Fruit fly (Drosophila melanogaster) whole organism, embryonic: Measurements from ENCODE around the gene ocn.
A peak's percentile ranks its signal among the peaks of the same experiment; 100 is the strongest.

Experiments used
- Abd-B ChIP-seq: fragments of 200-800 bp; sonication (Bioruptor generic); optimal IDR thresholded peaks from 2 replicates; lab custom pipeline; 2018; ENCODE audit warnings: missing biosample characterization, mild to moderate bottlenecking, missing genetic modification characterization, moderate library complexity
- B-H2 ChIP-seq: fragments of 200-800 bp; sonication (Bioruptor generic); optimal IDR thresholded peaks from 2 replicates; lab custom pipeline; 2018; ENCODE audit warnings: missing biosample characterization, mild to moderate bottlenecking, missing genetic modification characterization
- CG10267 ChIP-seq: fragments of 200-800 bp; sonication (Bioruptor generic); optimal IDR thresholded peaks from 2 replicates; lab custom pipeline; 2018; ENCODE audit warnings: missing biosample characterization, mild to moderate bottlenecking, missing genetic modification characterization, moderate library complexity
- CG10654 ChIP-seq: fragments of 200-800 bp; sonication (Bioruptor generic); optimal IDR thresholded peaks from 2 replicates; lab custom pipeline; 2016; ENCODE audit warnings: missing biosample characterization, missing genetic modification characterization
- CG12659 ChIP-seq: fragments of 200-800 bp; sonication (Bioruptor generic); optimal IDR thresholded peaks from 3 replicates; lab custom pipeline; 2017; ENCODE audit warnings: mild to moderate bottlenecking, missing biosample characterization, missing genetic modification reagents, missing genetic modification characterization
- CG1647 ChIP-seq: fragments of 200-800 bp; sonication (Bioruptor generic); optimal IDR thresholded peaks from 3 replicates; lab custom pipeline; 2016; ENCODE audit warnings: missing biosample characterization, missing genetic modification characterization
- CG17359 ChIP-seq: fragments of 200-800 bp; sonication (Bioruptor generic); optimal IDR thresholded peaks from 3 replicates; lab custom pipeline; 2018; ENCODE audit warnings: missing biosample characterization, mild to moderate bottlenecking, missing genetic modification characterization, moderate library complexity
- CG17829 ChIP-seq: fragments of 200-800 bp; optimal IDR thresholded peaks from 2 replicates; lab custom pipeline; 2019; ENCODE audit warnings: missing biosample characterization, mild to moderate bottlenecking, missing genetic modification characterization, moderate library complexity
- CG1792 ChIP-seq: fragments of 200-800 bp; sonication (Bioruptor generic); optimal IDR thresholded peaks from 2 replicates; lab custom pipeline; 2016; ENCODE audit warnings: missing biosample characterization, missing genetic modification characterization
- CG2712 ChIP-seq: fragments of 200-800 bp; optimal IDR thresholded peaks from 3 replicates; lab custom pipeline; 2019; ENCODE audit warnings: missing biosample characterization, mild to moderate bottlenecking, missing genetic modification characterization, moderate library complexity
- CG31441 ChIP-seq: fragments of 200-800 bp; sonication (Bioruptor generic); IDR thresholded peaks from 2 replicates; pipeline ENCODE4 v1.3.6; 2022; ENCODE audit warnings: missing biosample characterization, missing genetic modification characterization
- CG6791 ChIP-seq: fragments of 200-800 bp; sonication (Bioruptor generic); IDR thresholded peaks from 3 replicates; pipeline ENCODE4 v1.3.6; 2022; ENCODE audit warnings: missing biosample characterization, missing genetic modification characterization; ENCODE audit not compliant: partially characterized antibody
- CG6854 ChIP-seq: fragments of 200-800 bp; sonication (Bioruptor generic); optimal IDR thresholded peaks from 3 replicates; lab custom pipeline; 2017; ENCODE audit warnings: missing biosample characterization, mild to moderate bottlenecking, missing genetic modification characterization
- CG7271 ChIP-seq: fragments of 200-800 bp; sonication (Bioruptor generic); optimal IDR thresholded peaks from 2 replicates; lab custom pipeline; 2018; ENCODE audit warnings: missing biosample characterization, mild to moderate bottlenecking, missing genetic modification characterization, moderate library complexity
- CG7963 ChIP-seq: fragments of 200-800 bp; sonication (Bioruptor generic); IDR thresholded peaks from 3 replicates; pipeline ENCODE4 v1.3.6; 2022; ENCODE audit warnings: missing biosample characterization, missing genetic modification characterization; ENCODE audit not compliant: partially characterized antibody
- CTCF ChIP-seq: fragments of 200-800 bp; sonication (Bioruptor generic); optimal IDR thresholded peaks from 2 replicates; lab custom pipeline; 2017; ENCODE audit warnings: missing biosample characterization, mild to moderate bottlenecking, missing genetic modification characterization, moderate library complexity
- E2f2 ChIP-seq: fragments of 200-800 bp; sonication (Bioruptor generic); IDR thresholded peaks from 2 replicates; pipeline ENCODE4 v1.3.6; 2022; ENCODE audit warnings: missing biosample characterization, missing genetic modification characterization
- Ets97D ChIP-seq: fragments of 200-800 bp; sonication (Bioruptor generic); optimal IDR thresholded peaks from 3 replicates; lab custom pipeline; 2016; ENCODE audit warnings: missing biosample characterization, missing genetic modification characterization
- HmgD ChIP-seq: fragments of 200-800 bp; sonication (Bioruptor generic); optimal IDR thresholded peaks from 3 replicates; lab custom pipeline; 2016; ENCODE audit warnings: missing biosample characterization, missing genetic modification characterization
- Lhr ChIP-seq: fragments of 200-800 bp; sonication (Bioruptor generic); optimal IDR thresholded peaks from 3 replicates; lab custom pipeline; 2017; ENCODE audit warnings: mild to moderate bottlenecking, missing biosample characterization, missing genetic modification reagents, missing genetic modification characterization
- MESR4 ChIP-seq: fragments of 200-800 bp; sonication (Bioruptor generic); optimal IDR thresholded peaks from 2 replicates; lab custom pipeline; 2018; ENCODE audit warnings: missing biosample characterization, mild to moderate bottlenecking, missing genetic modification characterization, moderate library complexity
- Mad ChIP-seq: fragments of 200-800 bp; sonication (Bioruptor generic); optimal IDR thresholded peaks from 2 replicates; lab custom pipeline; 2016; ENCODE audit warnings: missing biosample characterization, missing genetic modification characterization
- Nf-YC ChIP-seq: fragments of 200-800 bp; optimal IDR thresholded peaks from 3 replicates; lab custom pipeline; 2019; ENCODE audit warnings: missing biosample characterization, mild to moderate bottlenecking, missing genetic modification characterization, moderate library complexity
- NfI ChIP-seq: fragments of 200-800 bp; sonication (Bioruptor generic); optimal IDR thresholded peaks from 3 replicates; lab custom pipeline; 2018; ENCODE audit warnings: missing biosample characterization, mild to moderate bottlenecking, missing genetic modification characterization, moderate library complexity
- Rfx ChIP-seq: fragments of 200-800 bp; sonication (Bioruptor generic); IDR thresholded peaks from 2 replicates; pipeline ENCODE4 v1.3.6; 2022; ENCODE audit warnings: missing biosample characterization, missing genetic modification characterization
- Scr ChIP-seq: fragments of 200-800 bp; sonication (Bioruptor generic); IDR thresholded peaks from 2 replicates; pipeline ENCODE4 v1.3.6; 2022; ENCODE audit warnings: missing biosample characterization, missing genetic modification characterization; ENCODE audit not compliant: partially characterized antibody
- Sry-β ChIP-seq: fragments of 200-800 bp; sonication (Bioruptor generic); optimal IDR thresholded peaks from 2 replicates; lab custom pipeline; 2018; ENCODE audit warnings: missing biosample characterization, mild to moderate bottlenecking, missing genetic modification characterization, moderate library complexity
- Sry-δ ChIP-seq: fragments of 200-800 bp; sonication (Bioruptor generic); optimal IDR thresholded peaks from 2 replicates; lab custom pipeline; 2016; ENCODE audit warnings: missing biosample characterization, missing genetic modification characterization
- Stat92E ChIP-seq, 3 experiments: fragments of >200 bp in 2 of 3; fragments of 200-800 bp in 1 of 3; sonication (Bioruptor generic) in 1 of 3; optimal IDR thresholded peaks; 2 replicates each; lab custom pipeline; 2017 to 2019; ENCODE audit warnings: missing biosample characterization in 3 of 3, missing genetic modification characterization in 3 of 3, mild to moderate bottlenecking in 1 of 3, moderate library complexity in 1 of 3
- YL-1 ChIP-seq: fragments of 200-800 bp; sonication (Bioruptor generic); optimal IDR thresholded peaks from 3 replicates; lab custom pipeline; 2017; ENCODE audit warnings: missing biosample characterization, mild to moderate bottlenecking, missing genetic modification characterization
- bbx ChIP-seq: fragments of 200-800 bp; sonication (Bioruptor generic); IDR thresholded peaks from 2 replicates; pipeline ENCODE4 v1.3.6; 2022; ENCODE audit warnings: missing biosample characterization, missing genetic modification characterization; ENCODE audit not compliant: partially characterized antibody
- ci ChIP-seq: fragments of 200-800 bp; sonication (Bioruptor generic); IDR thresholded peaks from 3 replicates; pipeline ENCODE4 v1.3.6; 2022; ENCODE audit warnings: missing biosample characterization, missing genetic modification characterization
- crol ChIP-seq: fragments of 200-800 bp; sonication (Bioruptor generic); IDR thresholded peaks from 2 replicates; pipeline ENCODE4 v1.3.6; 2022; ENCODE audit warnings: missing biosample characterization, missing genetic modification characterization
- ftz-f1 ChIP-seq: fragments of 200-800 bp; sonication (Bioruptor generic); optimal IDR thresholded peaks from 2 replicates; lab custom pipeline; 2016; ENCODE audit warnings: missing biosample characterization, missing genetic modification characterization
- gfzf ChIP-seq: fragments of 200-800 bp; sonication (Bioruptor generic); optimal IDR thresholded peaks from 2 replicates; lab custom pipeline; 2016; ENCODE audit warnings: missing biosample characterization, mild to moderate bottlenecking, missing genetic modification characterization, moderate library complexity
- her ChIP-seq: fragments of 200-800 bp; sonication (Bioruptor generic); optimal IDR thresholded peaks from 2 replicates; lab custom pipeline; 2016; ENCODE audit warnings: missing biosample characterization, missing genetic modification characterization
- jumu ChIP-seq: fragments of 200-800 bp; sonication (Bioruptor generic); optimal IDR thresholded peaks from 3 replicates; lab custom pipeline; 2016; ENCODE audit warnings: missing biosample characterization, missing genetic modification characterization
- lab ChIP-seq: fragments of 200-800 bp; sonication (Bioruptor generic); optimal IDR thresholded peaks from 3 replicates; lab custom pipeline; 2017; ENCODE audit warnings: missing biosample characterization, missing genetic modification characterization, mild to moderate bottlenecking, moderate library complexity, missing genetic modification reagents
- nmo ChIP-seq: fragments of 200-800 bp; sonication (Bioruptor generic); optimal IDR thresholded peaks from 2 replicates; lab custom pipeline; 2018; ENCODE audit warnings: missing biosample characterization, mild to moderate bottlenecking, missing genetic modification characterization, moderate library complexity
- odd ChIP-seq: fragments of 200-800 bp; sonication (Bioruptor generic); optimal IDR thresholded peaks from 2 replicates; lab custom pipeline; 2017; ENCODE audit warnings: missing biosample characterization, mild to moderate bottlenecking, missing genetic modification characterization
- pfk ChIP-seq: fragments of 200-800 bp; sonication (Bioruptor generic); optimal IDR thresholded peaks from 2 replicates; lab custom pipeline; 2018; ENCODE audit warnings: missing biosample characterization, mild to moderate bottlenecking, missing genetic modification characterization, moderate library complexity
- phol ChIP-seq: fragments of 200-800 bp; sonication (Bioruptor generic); optimal IDR thresholded peaks from 3 replicates; lab custom pipeline; 2018; ENCODE audit warnings: missing biosample characterization, mild to moderate bottlenecking, missing genetic modification characterization, moderate library complexity
- pzg ChIP-seq: fragments of 200-800 bp; sonication (Bioruptor generic); optimal IDR thresholded peaks from 3 replicates; lab custom pipeline; 2018; ENCODE audit warnings: missing biosample characterization, mild to moderate bottlenecking, missing genetic modification characterization, moderate library complexity
- salm ChIP-seq: fragments of 200-800 bp; sonication (Bioruptor generic); optimal IDR thresholded peaks from 2 replicates; lab custom pipeline; 2018; ENCODE audit warnings: missing biosample characterization, mild to moderate bottlenecking, missing genetic modification characterization
- slbo ChIP-seq: fragments of 200-800 bp; sonication (Bioruptor generic); IDR thresholded peaks from 2 replicates; pipeline ENCODE4 v1.3.6; 2022; ENCODE audit warnings: missing biosample characterization, missing genetic modification characterization
- sr ChIP-seq: fragments of 200-800 bp; sonication (Bioruptor generic); IDR thresholded peaks from 3 replicates; pipeline ENCODE4 v1.3.6; 2022; ENCODE audit warnings: missing biosample characterization, missing genetic modification characterization
- trem ChIP-seq: fragments of 200-800 bp; optimal IDR thresholded peaks from 3 replicates; lab custom pipeline; 2019; ENCODE audit warnings: missing biosample characterization, mild to moderate bottlenecking, missing genetic modification characterization, moderate library complexity
- vfl ChIP-seq: fragments of 200-800 bp; sonication (Bioruptor generic); optimal IDR thresholded peaks from 2 replicates; lab custom pipeline; 2016; ENCODE audit warnings: missing biosample characterization, missing genetic modification characterization
- vvl ChIP-seq: fragments of 200-800 bp; sonication (Bioruptor generic); IDR thresholded peaks from 2 replicates; pipeline ENCODE4 v1.3.6; 2022; ENCODE audit warnings: missing biosample characterization, missing genetic modification characterization

The ocn gene

DNA sequence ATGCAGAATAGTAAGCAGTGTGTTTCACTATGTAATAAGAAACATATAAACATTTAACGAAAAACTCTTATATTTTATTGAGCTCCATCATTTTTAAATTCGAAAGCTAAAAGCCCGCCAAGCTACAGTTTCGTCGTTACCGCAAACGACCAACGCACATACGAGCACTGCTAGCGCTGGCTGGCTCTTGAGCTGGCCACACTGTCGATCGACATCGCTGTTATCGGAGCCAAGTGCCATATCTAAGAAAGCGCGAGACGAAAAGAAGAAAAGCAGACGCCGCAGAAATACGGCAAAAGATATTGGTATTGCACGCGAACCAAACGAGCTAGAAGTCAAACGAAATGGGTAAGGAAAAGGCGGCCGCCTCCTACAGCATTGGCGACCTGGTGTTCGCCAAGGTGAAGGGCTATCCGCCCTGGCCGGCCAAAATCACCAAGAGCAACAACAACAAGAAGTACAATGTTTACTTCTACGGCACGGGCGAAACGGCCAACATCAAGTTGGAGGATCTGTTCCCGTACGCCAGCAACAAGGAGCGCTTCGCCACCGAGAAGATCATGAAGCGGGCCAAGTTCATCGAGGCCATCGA is 15.0 kb upstream of the ocn start, which contains the start of gene Jasper (continued):
- TF ChIP-seq NfI (GFP tag; lab: Kevin White, UChicago) (peak; percentile 10), sr (no peak), odd (no peak), pzg (GFP tag; lab: Kevin White, UChicago) (peak; percentile 99), Lhr (GFP tag; lab: Kevin White, UChicago) (peak; percentile 49), CG6791 (peak; percentile 59), CG17829 (tag; lab: Kevin White, UChicago) (peak; percentile 52), lab (GFP tag; lab: Kevin White, UChicago) (peak; percentile 4), Ets97D (GFP tag; lab: Kevin White, UChicago) (peak; percentile 84), slbo (peak; percentile 27; the same call in 1 of the 2 replicates), phol (peak; percentile 67), jumu (GFP tag; lab: Kevin White, UChicago) (peak; percentile 41), CG17359 (tag; lab: Kevin White, UChicago) (peak; percentile 2), CG6854 (GFP tag; lab: Kevin White, UChicago) (no peak), Sry-β (GFP tag; lab: Kevin White, UChicago) (peak; percentile 62), CG2712 (tag; lab: Kevin White, UChicago) (peak; percentile 63), Abd-B (peak; percentile 52), CG1647 (GFP tag; lab: Kevin White, UChicago) (peak; percentile 24), salm (tag; lab: Kevin White, UChicago) (no peak), bbx (GFP tag; lab: Robert Waterston, UW) (peak; percentile 52; the same call in 1 of the 2 replicates), her (GFP tag; lab: Kevin White, UChicago) (peak; percentile 100), vfl (GFP tag; lab: Kevin White, UChicago) (peak; percentile 31), Scr (peak; percentile 9; the same call in 1 of the 2 replicates), CG31441 (GFP tag; lab: Robert Waterston, UW) (no peak), vvl (GFP tag; lab: Robert Waterston, UW) (peak; percentile 13; the same call in 1 of the 2 replicates), CG7963 (no peak), CTCF (peak; percentile 15), CG1792 (GFP tag; lab: Kevin White, UChicago) (peak; percentile 11), YL-1 (GFP tag; lab: Kevin White, UChicago) (peak; percentile 71), CG12659 (GFP tag; lab: Kevin White, UChicago) (peak; percentile 74), CG10654 (GFP tag; lab: Kevin White, UChicago) (peak; percentile 18), crol (GFP tag; lab: Robert Waterston, UW) (no peak), nmo (GFP tag; lab: Kevin White, UChicago) (peak; percentile 56), pfk (GFP tag; lab: Kevin White, UChicago) (peak; percentile 16), ftz-f1 (GFP tag; lab: Kevin White, UChicago) (peak; percentile 16), Stat92E (GFP tag; optimal IDR thresholded peaks at IDR 0.05; lab: Kevin White, UChicago) (peak in 1 of 3 experiments; percentile 21), E2f2 (GFP tag; lab: Robert Waterston, UW) (peak; percentile 100), Mad (GFP tag; lab: Kevin White, UChicago) (peak; percentile 39), B-H2 (GFP tag; lab: Kevin White, UChicago) (peak; percentile 23), trem (peak; percentile 81), gfzf (peak; percentile 99), MESR4 (peak; percentile 83), CG10267 (tag; lab: Kevin White, UChicago) (peak; percentile 60), Rfx (GFP tag; lab: Robert Waterston, UW) (peak; percentile 55), ci (GFP tag; lab: Robert Waterston, UW) (0 out of 3 replicates have a peak, but pooled peaks have one; percentile 13), HmgD (peak; percentile 29), Sry-δ (peak; percentile 100), CG7271 (tag; lab: Kevin White, UChicago) (no peak), Nf-YC (peak; percentile 36)
